Fruit fly (Drosophila melanogaster) whole organism, adult: ENCODE data around the gene CG2187.

ENCODE experiments used
- CG11617 ChIP-seq: fragments of 200-800 bp; sonication (Bioruptor generic); optimal IDR thresholded peaks from 2 replicates; lab custom pipeline; 2017; ENCODE audit warnings: mild to moderate bottlenecking, missing biosample characterization, missing genetic modification reagents, missing genetic modification characterization
- CG12768 ChIP-seq: fragments of 200-800 bp; sonication (Bioruptor generic); optimal IDR thresholded peaks from 2 replicates; lab custom pipeline; 2017; ENCODE audit warnings: missing biosample characterization, missing genetic modification characterization, mild to moderate bottlenecking, moderate library complexity, missing genetic modification reagents
- CG14711 ChIP-seq: fragments of 200-800 bp; sonication (Bioruptor generic); optimal IDR thresholded peaks from 2 replicates; lab custom pipeline; 2018; ENCODE audit warnings: missing biosample characterization, mild to moderate bottlenecking, missing genetic modification characterization, moderate library complexity
- CG1620 ChIP-seq: fragments of 200-800 bp; sonication (Bioruptor generic); optimal IDR thresholded peaks from 2 replicates; lab custom pipeline; 2016; ENCODE audit warnings: missing biosample characterization, missing genetic modification characterization
- CG33017 ChIP-seq: fragments of 200-800 bp; sonication (Bioruptor generic); optimal IDR thresholded peaks from 2 replicates; lab custom pipeline; 2018; ENCODE audit warnings: missing biosample characterization, mild to moderate bottlenecking, missing genetic modification characterization, moderate library complexity
- CG5204 ChIP-seq: fragments of 200-800 bp; sonication (Bioruptor generic); optimal IDR thresholded peaks from 2 replicates; lab custom pipeline; 2016; ENCODE audit warnings: missing biosample characterization, missing genetic modification characterization
- CG7045 ChIP-seq: fragments of 200-800 bp; sonication (Bioruptor generic); optimal IDR thresholded peaks from 2 replicates; lab custom pipeline; 2017; ENCODE audit warnings: missing biosample characterization, mild to moderate bottlenecking, missing genetic modification characterization
- CG7101 ChIP-seq: fragments of 200-800 bp; sonication (Bioruptor generic); optimal IDR thresholded peaks from 2 replicates; lab custom pipeline; 2018; ENCODE audit warnings: missing biosample characterization, mild to moderate bottlenecking, missing genetic modification characterization, moderate library complexity
- Clk ChIP-seq: fragments of 200-800 bp; sonication (Bioruptor generic); optimal IDR thresholded peaks from 2 replicates; lab custom pipeline; 2017; ENCODE audit warnings: missing biosample characterization, missing genetic modification characterization
- Crg-1 ChIP-seq: fragments of 200-800 bp; sonication (Bioruptor generic); optimal IDR thresholded peaks from 2 replicates; lab custom pipeline; 2016; ENCODE audit warnings: missing biosample characterization, missing genetic modification characterization
- Hr96 ChIP-seq: fragments of 200-800 bp; sonication (Bioruptor generic); optimal IDR thresholded peaks from 2 replicates; lab custom pipeline; 2016; ENCODE audit warnings: missing biosample characterization, missing genetic modification characterization
- Mnt ChIP-seq: fragments of 200-800 bp; sonication (Bioruptor generic); optimal IDR thresholded peaks from 2 replicates; lab custom pipeline; 2016; ENCODE audit warnings: missing biosample characterization, mild to moderate bottlenecking, missing genetic modification characterization
- bab1 ChIP-seq: fragments of 200-800 bp; sonication (Bioruptor generic); optimal IDR thresholded peaks from 3 replicates; lab custom pipeline; 2019; ENCODE audit warnings: missing biosample characterization, mild to moderate bottlenecking, missing genetic modification characterization, moderate library complexity
- cic ChIP-seq: fragments of 200-800 bp; sonication (Bioruptor generic); optimal IDR thresholded peaks from 2 replicates; lab custom pipeline; 2017; ENCODE audit warnings: missing biosample characterization, mild to moderate bottlenecking, missing genetic modification characterization, moderate library complexity
- cnc ChIP-seq, 2 experiments: fragments of >200 bp; optimal IDR thresholded peaks; 2 replicates each; lab custom pipeline; 2017
- kay ChIP-seq: fragments of 200-800 bp; sonication (Bioruptor generic); peaks from one replicate; lab custom pipeline; 2016; ENCODE audit warnings: missing biosample characterization, missing genetic modification characterization, borderline replicate concordance
- ovo ChIP-seq: fragments of 200-800 bp; sonication (Bioruptor generic); optimal IDR thresholded peaks from 2 replicates; lab custom pipeline; 2016; ENCODE audit warnings: missing biosample characterization, missing genetic modification characterization
- pad ChIP-seq: fragments of 200-800 bp; sonication (Bioruptor generic); optimal IDR thresholded peaks from 3 replicates; lab custom pipeline; 2017; ENCODE audit warnings: missing biosample characterization, missing genetic modification characterization, mild to moderate bottlenecking, moderate library complexity, missing genetic modification reagents
- tj ChIP-seq: fragments of 200-800 bp; sonication (Bioruptor generic); optimal IDR thresholded peaks from 3 replicates; lab custom pipeline; 2017; ENCODE audit warnings: missing biosample characterization, mild to moderate bottlenecking, missing genetic modification characterization, moderate library complexity
- toe ChIP-seq: fragments of 200-800 bp; sonication (Bioruptor generic); optimal IDR thresholded peaks from 2 replicates; lab custom pipeline; 2016; ENCODE audit warnings: missing biosample characterization, missing genetic modification characterization

Gene CG2187

dm6 chr3R:31764672-31765071, 6.2 kb upstream of the CG2187 start, which contains the start of gene CG2150:
CG2150 (minus strand) TSS chr3R:31764772.
- TF ChIP-seq CG7101 (no peak), cic (no peak), pad (no peak)

- TF ChIP-seq cic (no peak), CG7045 (GFP tag; lab: Kevin White, UChicago) (no peak), bab1 (no peak), Clk (no peak), CG5204 (GFP tag; lab: Kevin White, UChicago) (no peak), toe (no peak), tj (GFP tag; lab: Kevin White, UChicago) (no peak), CG7101 (no peak), Mnt (GFP tag; lab: Kevin White, UChicago) (no peak), CG12768 (no peak), CG14711 (tag; lab: Kevin White, UChicago) (no peak), CG1620 (GFP tag; lab: Kevin White, UChicago) (no peak), CG33017 (tag; lab: Kevin White, UChicago) (no peak), Crg-1 (no peak), kay (GFP tag; lab: Kevin White, UChicago) (no peak), ovo (GFP tag; lab: Kevin White, UChicago) (no peak), cnc (optimal IDR thresholded peaks at IDR 0.05; lab: Kevin White, UChicago) (no peak)
These were observed 4.2 kb upstream of the CG2187 start for dm6 chr3R:31762672-31763071.

dm6 chr3R:31761529-31762009, 3.1 kb upstream of the CG2187 start, which contains the start of gene Smvt:
Smvt (minus strand) TSS chr3R:31761579.
- TF ChIP-seq cic (peak; percentile 83), cnc (optimal IDR thresholded peaks at IDR 0.05; lab: Kevin White, UChicago) (peak in 1 of 2 experiments; percentile 13), CG12768 (no peak), toe (no peak), Hr96 (GFP tag; lab: Kevin White, UChicago) (no peak)

dm6 chr3R:31754605-31755004, 3.8 kb downstream of the CG2187 start, which contains the start of gene salt:
salt (minus strand) TSS chr3R:31754705.
- TF ChIP-seq Mnt (GFP tag; lab: Kevin White, UChicago) = no peak
- TF ChIP-seq CG33017 (tag; lab: Kevin White, UChicago) = no peak
- TF ChIP-seq CG7045 (GFP tag; lab: Kevin White, UChicago) = no peak
- no peak for TF ChIP-seq pad
- TF ChIP-seq CG7101 = no peak
- no peak for TF ChIP-seq kay (GFP tag; lab: Kevin White, UChicago)
- no peak for TF ChIP-seq tj (GFP tag; lab: Kevin White, UChicago)
- no peak for TF ChIP-seq bab1
- TF ChIP-seq cic = no peak
- no peak for TF ChIP-seq Crg-1
- TF ChIP-seq Hr96 (GFP tag; lab: Kevin White, UChicago) = no peak
- no peak for TF ChIP-seq CG1620 (GFP tag; lab: Kevin White, UChicago)
- TF ChIP-seq CG11617 = no peak
- no peak for TF ChIP-seq CG5204 (GFP tag; lab: Kevin White, UChicago)
- no peak for TF ChIP-seq Clk
- TF ChIP-seq CG12768 = no peak
- no peak for TF ChIP-seq CG14711 (tag; lab: Kevin White, UChicago)
- TF ChIP-seq cnc (optimal IDR thresholded peaks at IDR 0.05; lab: Kevin White, UChicago) = no peak

dm6 chr3R:31748093-31748996, 10.1 kb downstream of the CG2187 start:
- TF ChIP-seq Hr96 (GFP tag; lab: Kevin White, UChicago) (peak; percentile 49), tj (GFP tag; lab: Kevin White, UChicago) (peak; percentile 40), Mnt (GFP tag; lab: Kevin White, UChicago) (peak; percentile 99), CG1620 (GFP tag; lab: Kevin White, UChicago) (no peak), CG7101 (peak; percentile 5), CG7045 (GFP tag; lab: Kevin White, UChicago) (no peak), toe (no peak), CG33017 (tag; lab: Kevin White, UChicago) (no peak), ovo (GFP tag; lab: Kevin White, UChicago) (peak; percentile 28), Crg-1 (no peak), cnc (optimal IDR thresholded peaks at IDR 0.05; lab: Kevin White, UChicago) (no peak), CG14711 (tag; lab: Kevin White, UChicago) (no peak), CG11617 (peak; percentile 69), CG12768 (peak; percentile 28), kay (GFP tag; lab: Kevin White, UChicago) (no peak), pad (peak; percentile 60), cic (peak; percentile 93), CG5204 (GFP tag; lab: Kevin White, UChicago) (no peak), bab1 (peak; percentile 16), Clk (no peak)

dm6 chr3R:31747429-31748048, 10.9 kb downstream of the CG2187 start, which contains the start of the genes nero and CG1910:
nero (minus strand) TSS chr3R:31747558.
CG1910 (plus strand) TSS chr3R:31747643.
- TF ChIP-seq CG7045 (GFP tag; lab: Kevin White, UChicago) (no peak), Hr96 (GFP tag; lab: Kevin White, UChicago) (no peak), CG33017 (tag; lab: Kevin White, UChicago) (no peak), Mnt (GFP tag; lab: Kevin White, UChicago) (peak; percentile 96), toe (peak; percentile 0), bab1 (peak; percentile 42), pad (no peak), kay (GFP tag; lab: Kevin White, UChicago) (no peak), CG7101 (peak; percentile 54), CG1620 (GFP tag; lab: Kevin White, UChicago) (peak; percentile 18), Clk (no peak), tj (GFP tag; lab: Kevin White, UChicago) (peak; percentile 85), Crg-1 (peak; percentile 18), CG11617 (no peak)
